Worm (Caenorhabditis elegans): ENCODE data around the gene C50E3.15.

Gene C50E3.15

DNA sequence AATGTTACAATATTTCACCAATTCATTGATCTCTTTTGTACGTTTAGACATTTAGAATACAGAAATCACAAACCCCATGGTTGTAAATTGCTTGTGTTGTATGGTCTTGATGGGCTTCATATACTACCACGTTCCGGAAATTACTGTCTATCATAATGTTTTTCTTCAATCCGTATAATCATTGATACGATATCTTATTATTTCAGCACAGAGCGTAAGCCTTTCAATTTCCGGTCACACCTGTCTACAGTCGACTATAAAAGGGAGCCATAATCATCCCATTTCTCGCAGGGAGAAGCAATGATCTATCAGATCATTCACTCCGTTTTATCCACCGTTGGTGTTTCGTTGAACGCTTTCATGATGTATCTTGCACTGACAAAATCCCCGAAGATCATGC is 11.3 kb downstream of the C50E3.15 start, which contains the start of gene srd-30:
srd-30 (plus strand) TSS at position 301 of the 400 bp plus-strand sequence.
- TF ChIP-seq zag-1 (tag; optimal IDR thresholded peaks at IDR 0.05) = no peak
- TF ChIP-seq ceh-20 (GFP tag; IDR thresholded peaks at IDR 0.05) = no peak
- TF ChIP-seq zfp-3 (GFP tag; conservative IDR thresholded peaks at IDR 0.05) = no peak
- no peak for TF ChIP-seq ztf-7 (tag; optimal IDR thresholded peaks at IDR 0.05)
- TF ChIP-seq dve-1 (tag; optimal IDR thresholded peaks at IDR 0.05; ENCODE audit: insufficient read depth) = no peak
- no peak for TF ChIP-seq pqm-1 (tag; optimal IDR thresholded peaks at IDR 0.05)
- TF ChIP-seq daf-12 (tag; optimal IDR thresholded peaks at IDR 0.05) = no peak
- TF ChIP-seq duxl-1 (tag; optimal IDR thresholded peaks at IDR 0.05; ENCODE audit: poor library complexity) = no peak
- no peak for TF ChIP-seq nhr-76 (tag; optimal IDR thresholded peaks at IDR 0.05)
- no peak for TF ChIP-seq mep-1 (tag; optimal IDR thresholded peaks at IDR 0.05)
- TF ChIP-seq attf-4 (tag; optimal IDR thresholded peaks at IDR 0.05) = no peak
- no peak for TF ChIP-seq mdl-1 (tag; optimal IDR thresholded peaks at IDR 0.05)
- no peak for TF ChIP-seq ama-1 (optimal IDR thresholded peaks at IDR 0.05)
- TF ChIP-seq set-16 (GFP tag; IDR thresholded peaks at IDR 0.05) = no peak

DNA sequence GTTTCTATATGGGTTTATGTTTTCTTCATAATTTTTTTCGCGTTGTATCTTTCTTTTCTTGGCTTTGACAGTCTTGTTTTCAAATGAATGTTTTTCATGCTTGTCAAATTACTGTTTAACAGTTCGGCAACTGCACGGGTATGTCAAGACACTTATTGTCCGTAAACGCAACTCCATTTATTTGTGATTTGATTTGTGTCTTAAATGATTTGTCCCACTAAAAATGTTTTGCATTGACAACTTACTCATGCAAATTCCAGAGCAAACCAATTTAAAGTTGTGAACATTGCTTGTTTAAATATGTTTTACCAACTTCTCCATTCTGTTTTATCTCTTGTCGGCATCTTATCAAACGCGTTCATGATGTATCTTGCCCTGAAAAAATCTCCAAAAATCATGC is 13.5 kb downstream of the C50E3.15 start, which contains the start of gene srd-25:
srd-25 (plus strand) TSS at position 301 of the 400 bp plus-strand sequence.
- TF ChIP-seq aha-1 (tag) = peak; percentile 6
- no peak for TF ChIP-seq Y75B8A.6 (GFP tag; IDR thresholded peaks at IDR 0.05)

DNA sequence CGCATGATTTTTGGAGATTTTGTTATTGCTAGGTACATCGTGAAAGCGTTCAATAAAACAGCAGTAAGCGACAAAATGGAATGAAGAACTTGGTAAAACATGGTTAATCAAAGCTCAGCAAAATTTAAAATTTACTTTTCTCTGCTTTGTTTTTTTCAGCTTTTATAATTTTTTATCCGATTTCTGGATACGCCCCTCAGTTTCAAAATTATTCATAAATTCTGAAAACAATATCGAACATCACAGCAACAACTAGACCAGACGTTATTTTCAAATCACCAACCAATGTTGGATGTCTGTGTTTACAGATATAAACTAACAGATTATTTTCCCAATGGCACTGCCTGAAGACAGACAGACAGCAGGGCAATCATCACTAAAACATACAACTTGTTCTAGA is 16.4 kb downstream of the C50E3.15 start, which contains the start of gene srd-31:
srd-31 (minus strand) TSS at position 101 of the 400 bp plus-strand sequence.
- no peak for TF ChIP-seq F49E8.2 (tag; optimal IDR thresholded peaks at IDR 0.05; ENCODE audit: borderline replicate concordance)
- TF ChIP-seq nhr-10 (tag; optimal IDR thresholded peaks at IDR 0.05) = no peak
- no peak for TF ChIP-seq fkh-10 (GFP tag; optimal IDR thresholded peaks at IDR 0.05)
- no peak for TF ChIP-seq mep-1 (tag; optimal IDR thresholded peaks at IDR 0.05)
- no peak for TF ChIP-seq ceh-28 (tag; optimal IDR thresholded peaks at IDR 0.05)
- TF ChIP-seq nhr-41 (GFP tag; IDR thresholded peaks at IDR 0.05) = no peak

DNA sequence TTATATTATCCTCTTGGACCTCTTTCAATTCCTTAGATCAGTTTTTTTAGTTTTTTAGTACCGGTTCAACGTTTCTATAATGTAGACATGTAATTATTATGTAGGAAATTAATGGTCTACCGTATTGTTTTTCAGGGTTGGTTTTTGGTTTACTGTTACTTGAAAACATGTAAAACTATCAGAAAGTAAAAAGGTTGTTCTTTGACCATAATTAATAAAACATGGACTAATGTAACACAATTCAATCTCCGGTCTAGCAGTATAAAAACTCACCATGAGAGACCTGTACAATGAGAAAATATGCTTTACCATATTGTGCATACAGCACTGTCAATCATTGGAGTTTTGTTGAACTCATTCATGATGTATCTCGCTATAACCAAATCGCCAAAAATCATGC is 17.3 kb downstream of the C50E3.15 start, which contains the start of gene srd-29:
srd-29 (plus strand) TSS at position 301 of the 400 bp plus-strand sequence.
- TF ChIP-seq rbr-2 (tag; optimal IDR thresholded peaks at IDR 0.05) (no peak), zip-2 (tag; optimal IDR thresholded peaks at IDR 0.05) (no peak), hif-1 (tag; optimal IDR thresholded peaks at IDR 0.05) (no peak), ceh-28 (tag; optimal IDR thresholded peaks at IDR 0.05) (no peak), skn-1 (tag; optimal IDR thresholded peaks at IDR 0.05) (no peak), aha-1 (tag) (peak; percentile 45), pqm-1 (tag; optimal IDR thresholded peaks at IDR 0.05) (no peak)

DNA sequence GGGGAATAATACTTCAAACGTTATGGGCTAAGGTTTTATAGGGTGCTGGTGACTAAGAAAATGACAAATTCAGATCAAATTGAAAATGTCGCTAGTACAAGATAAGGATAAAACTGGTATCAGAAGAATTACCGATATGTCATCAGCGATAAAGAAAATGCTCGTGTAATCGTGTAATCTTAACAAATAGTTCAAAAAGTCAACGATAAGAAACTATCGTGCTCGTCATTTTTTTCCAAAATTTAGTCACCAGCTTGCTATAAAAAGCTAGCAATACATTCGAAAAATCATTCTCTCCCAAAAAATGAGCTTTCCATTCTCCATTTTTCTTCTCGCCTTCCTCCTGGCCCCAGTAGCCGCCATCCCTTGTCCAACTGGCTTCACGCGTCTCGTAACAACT is 19.6 kb downstream of the C50E3.15 start, which contains the start of gene clec-45:
clec-45 (plus strand) TSS at position 301 of the 400 bp plus-strand sequence.
- TF ChIP-seq mxl-3 (GFP tag; optimal IDR thresholded peaks at IDR 0.05) (no peak), ZK546.5 (tag; optimal IDR thresholded peaks at IDR 0.05) (no peak), ama-1 (optimal IDR thresholded peaks at IDR 0.05) (no peak), ZK337.2 (GFP tag; IDR thresholded peaks at IDR 0.05) (no peak), T26A8.4 (GFP tag; IDR thresholded peaks at IDR 0.05) (no peak), daf-19 (GFP tag; conservative IDR thresholded peaks at IDR 0.05) (no peak), sdz-12 (GFP tag; optimal IDR thresholded peaks at IDR 0.05) (no peak), hmg-1.1 (GFP tag; IDR thresholded peaks at IDR 0.05) (no peak), lsy-2 (tag; optimal IDR thresholded peaks at IDR 0.05) (no peak), Y105C5A.15 (GFP tag; IDR thresholded peaks at IDR 0.05) (no peak), lin-1 (GFP tag; IDR thresholded peaks at IDR 0.05) (no peak), attf-4 (tag; optimal IDR thresholded peaks at IDR 0.05) (no peak), gei-8 (GFP tag; optimal IDR thresholded peaks at IDR 0.05) (no peak), nhr-6 (tag; optimal IDR thresholded peaks at IDR 0.05) (no peak), zag-1 (tag; optimal IDR thresholded peaks at IDR 0.05) (no peak), nhr-42 (GFP tag; IDR thresholded peaks at IDR 0.05) (no peak), lim-7 (GFP tag; IDR thresholded peaks at IDR 0.05) (no peak)

Data from whole organism, L4 larva.